Worm (Caenorhabditis elegans): Measurements from ENCODE around the gene rrf-3.

rrf-3 gene

ce11 chrII:8162120-8162648 lies at the start of gene rrf-3, which contains the start of gene emb-27:
rrf-3 (plus strand) TSS chrII:8162465.
emb-27 (minus strand) TSS chrII:8162170.
- TF ChIP-seq che-1 (tag; optimal IDR thresholded peaks at IDR 0.05) (no peak), lim-6 (tag; optimal IDR thresholded peaks at IDR 0.05) (no peak), pax-1 (tag; optimal IDR thresholded peaks at IDR 0.05) (peak; percentile 3), ceh-48 (tag; optimal IDR thresholded peaks at IDR 0.05) (no peak), tbx-7 (tag; optimal IDR thresholded peaks at IDR 0.05) (no peak), elt-4 (tag; optimal IDR thresholded peaks at IDR 0.05) (no peak), ceh-22 (tag; optimal IDR thresholded peaks at IDR 0.05) (no peak), unc-55 (GFP tag; optimal IDR thresholded peaks at IDR 0.05) (peak; percentile 11), hlh-6 (tag; optimal IDR thresholded peaks at IDR 0.05) (no peak), rnt-1 (tag; optimal IDR thresholded peaks at IDR 0.05) (peak; percentile 15), hlh-8 (tag; optimal IDR thresholded peaks at IDR 0.05) (no peak), unc-42 (tag; optimal IDR thresholded peaks at IDR 0.05) (peak; percentile 98)

ce11 chrII:8116159-8116558 lies 46.1 kb upstream of the rrf-3 start, which contains the start of gene unc-105:
unc-105 (plus strand) TSS chrII:8116459.
- TF ChIP-seq ceh-31 (tag; optimal IDR thresholded peaks at IDR 0.05), result no peak
- no peak for TF ChIP-seq mec-3 (tag; optimal IDR thresholded peaks at IDR 0.05; ENCODE audit: borderline replicate concordance)
- TF ChIP-seq hlh-15 (tag; optimal IDR thresholded peaks at IDR 0.05), result no peak
- no peak for TF ChIP-seq hlh-8 (tag; optimal IDR thresholded peaks at IDR 0.05)
- no peak for TF ChIP-seq rnt-1 (tag; optimal IDR thresholded peaks at IDR 0.05)
- no peak for TF ChIP-seq ceh-34 (tag; optimal IDR thresholded peaks at IDR 0.05)
- TF ChIP-seq ceh-48 (tag; optimal IDR thresholded peaks at IDR 0.05), result no peak
- TF ChIP-seq syd-9 (tag; optimal IDR thresholded peaks at IDR 0.05), result no peak
- TF ChIP-seq unc-55 (GFP tag; optimal IDR thresholded peaks at IDR 0.05), result no peak
- TF ChIP-seq madf-2 (tag; optimal IDR thresholded peaks at IDR 0.05), result no peak
- TF ChIP-seq ceh-22 (tag; optimal IDR thresholded peaks at IDR 0.05), result no peak
- no peak for TF ChIP-seq ets-4 (tag; optimal IDR thresholded peaks at IDR 0.05)
- no peak for TF ChIP-seq npax-4 (tag; optimal IDR thresholded peaks at IDR 0.05)
- TF ChIP-seq tbx-7 (tag; optimal IDR thresholded peaks at IDR 0.05), result no peak
- no peak for TF ChIP-seq unc-42 (tag; optimal IDR thresholded peaks at IDR 0.05)

- TF ChIP-seq ahr-1 (tag; optimal IDR thresholded peaks at IDR 0.05), result no peak
- TF ChIP-seq nfya-1 (tag; optimal IDR thresholded peaks at IDR 0.05), result peak; percentile 77
Observed at ce11 chrII:8117426-8117825, 44.8 kb upstream of the rrf-3 start.

DNA sequence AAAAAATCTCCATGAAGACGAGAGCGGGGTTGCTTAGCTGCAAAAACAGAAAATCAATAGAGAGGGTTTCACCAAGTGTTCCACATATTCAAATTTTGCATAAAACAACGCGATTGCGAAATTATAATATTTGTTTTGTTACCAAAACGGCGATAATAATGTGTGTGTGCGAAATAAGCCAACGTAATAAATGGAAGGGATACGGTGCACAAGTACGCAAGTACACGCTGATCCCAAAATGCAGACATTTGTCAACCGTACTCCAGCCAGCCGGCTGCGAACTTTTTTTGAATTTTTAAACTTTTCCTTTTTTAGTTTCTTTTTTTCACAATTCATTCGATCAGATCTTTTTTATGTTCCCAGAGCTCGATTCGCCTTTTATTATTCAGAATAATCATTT lies 37.4 kb upstream of the rrf-3 start, which contains the start of gene ire-1:
Gene ire-1 (minus strand): TSS at position 44 of the 400 bp plus-strand sequence.
- peak; percentile 73 for TF ChIP-seq nfya-1 (tag; optimal IDR thresholded peaks at IDR 0.05)
- peak; percentile 37 for TF ChIP-seq ceh-31 (tag; optimal IDR thresholded peaks at IDR 0.05)
- TF ChIP-seq ceh-9 (tag; optimal IDR thresholded peaks at IDR 0.05), result no peak
- peak; percentile 34 for TF ChIP-seq unc-42 (tag; optimal IDR thresholded peaks at IDR 0.05)
- TF ChIP-seq dve-1 (tag; optimal IDR thresholded peaks at IDR 0.05), result peak; percentile 53
- TF ChIP-seq elt-2 (tag; optimal IDR thresholded peaks at IDR 0.05), result peak; percentile 3
- TF ChIP-seq ceh-18 (tag; optimal IDR thresholded peaks at IDR 0.05), result no peak
- peak; percentile 13; the same call in 1 of the 2 replicates for TF ChIP-seq unc-3 (GFP tag; conservative IDR thresholded peaks at IDR 0.05)
- TF ChIP-seq unc-3 (tag; optimal IDR thresholded peaks at IDR 0.05), result no peak

DNA sequence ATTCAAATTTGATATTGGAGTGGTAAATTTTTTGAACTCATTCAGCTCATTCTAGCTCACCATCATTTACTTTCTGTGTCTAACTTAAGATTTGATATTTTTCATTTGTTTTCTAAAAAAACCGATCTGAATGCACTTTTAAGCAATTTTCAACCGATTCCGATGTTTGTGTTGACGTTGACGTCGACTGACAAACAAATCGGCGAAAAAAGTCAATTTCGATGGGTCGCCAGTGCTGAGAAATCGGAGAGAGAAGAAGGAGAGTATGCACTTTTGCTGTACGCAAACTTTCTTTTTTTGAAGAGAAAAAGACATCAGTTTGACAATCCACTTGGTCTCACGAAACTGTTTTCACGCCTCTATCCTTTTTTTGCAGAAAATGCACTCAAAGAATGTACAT lies 36.8 kb upstream of the rrf-3 start:
- TF ChIP-seq ceh-22 (tag; optimal IDR thresholded peaks at IDR 0.05), result no peak
- no peak for TF ChIP-seq odd-2 (tag; optimal IDR thresholded peaks at IDR 0.05)
- TF ChIP-seq Y22D7AL.16 (tag; optimal IDR thresholded peaks at IDR 0.05), result no peak
- TF ChIP-seq ceh-6 (GFP tag; optimal IDR thresholded peaks at IDR 0.05), result no peak
- no peak for TF ChIP-seq ama-1 (optimal IDR thresholded peaks at IDR 0.05)
- no peak for TF ChIP-seq nhr-232 (tag; optimal IDR thresholded peaks at IDR 0.05)
- TF ChIP-seq ceh-18 (tag; optimal IDR thresholded peaks at IDR 0.05), result no peak

Measured in whole organism, late embryonic.